Worm (Caenorhabditis elegans): Measurements from ENCODE around the gene hsp-60.

DNA sequence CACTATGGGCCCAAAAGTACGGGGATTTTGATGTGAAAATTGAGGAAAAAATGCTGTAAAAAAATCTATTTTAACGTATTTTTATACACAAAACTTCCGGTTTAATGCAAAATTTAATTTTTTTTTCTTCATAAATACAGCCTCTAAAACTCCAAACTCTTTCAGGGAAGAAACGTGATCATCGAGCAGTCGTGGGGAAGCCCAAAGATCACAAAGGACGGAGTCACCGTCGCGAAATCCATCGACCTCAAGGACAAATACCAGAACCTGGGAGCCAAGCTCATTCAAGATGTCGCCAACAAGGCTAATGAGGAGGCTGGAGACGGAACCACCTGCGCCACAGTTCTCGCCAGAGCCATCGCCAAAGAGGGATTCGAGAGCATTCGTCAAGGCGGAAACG lies 348 bp downstream of the hsp-60 start:
- TF ChIP-seq hmg-20 (GFP tag; IDR thresholded peaks at IDR 0.05) (no peak), madf-8 (GFP tag; conservative IDR thresholded peaks at IDR 0.05) (no peak), nhr-120 (GFP tag; IDR thresholded peaks at IDR 0.05) (no peak), egl-18 (GFP tag; IDR thresholded peaks at IDR 0.05) (no peak), aptf-2 (GFP tag; conservative IDR thresholded peaks at IDR 0.05) (no peak), him-1 (tag; optimal IDR thresholded peaks at IDR 0.05) (no peak)

Data from whole organism, young adult.